Fruit fly (Drosophila melanogaster): Measurements from ENCODE around the gene CG8526.

The CG8526 gene

DNA sequence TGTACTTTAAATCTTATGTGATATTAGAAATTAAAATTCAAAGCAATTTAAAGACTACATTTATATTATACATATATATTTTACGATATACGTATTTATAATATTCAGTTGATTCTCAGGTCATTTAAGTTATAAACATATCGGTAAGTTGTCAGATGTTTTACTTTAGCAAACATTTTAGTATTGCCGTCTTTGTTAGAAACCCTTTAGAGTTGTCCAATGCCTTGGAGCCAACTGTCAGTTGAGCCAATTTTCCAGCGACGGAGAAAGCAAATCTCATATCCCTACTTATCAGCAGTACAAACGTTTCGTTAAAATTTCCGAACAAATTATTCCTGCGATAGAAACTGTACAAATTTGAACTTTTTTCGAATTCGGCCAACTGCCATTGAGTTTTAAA, 26.3 kb upstream of the CG8526 start, which contains the start of gene topi:
Gene topi (plus strand): TSS at position 301 of the 400 bp plus-strand sequence.
- TF ChIP-seq pan (optimal IDR thresholded peaks at IDR 0.05) (no peak), Dll (optimal IDR thresholded peaks at IDR 0.05) (no peak), EcR (GFP tag; optimal IDR thresholded peaks at IDR 0.05) (no peak), CG8478 (optimal IDR thresholded peaks at IDR 0.05) (no peak), usp (GFP tag; optimal IDR thresholded peaks at IDR 0.05) (no peak), psq (optimal IDR thresholded peaks at IDR 0.05) (no peak)

DNA sequence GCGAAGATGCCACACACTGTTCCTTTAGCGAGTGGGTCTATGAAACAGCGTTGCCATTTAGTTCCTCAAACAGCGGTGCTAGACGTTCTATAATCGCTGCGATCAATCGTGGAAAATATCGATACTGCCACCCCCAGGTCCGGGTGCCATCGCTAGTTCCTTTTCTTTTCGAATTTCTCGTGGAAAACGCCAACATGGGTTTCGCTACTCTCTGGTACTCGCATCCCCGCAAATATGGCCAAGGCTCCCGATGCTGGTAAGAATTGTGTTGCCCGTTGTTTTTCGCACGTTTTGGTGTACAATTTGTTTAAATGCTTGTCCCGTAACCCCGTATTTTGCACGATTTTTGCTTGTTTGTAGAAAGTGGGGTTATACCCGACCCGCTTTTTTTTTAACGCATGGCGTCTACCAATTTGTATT, 23.1 kb upstream of the CG8526 start, which contains the start of gene RpS29:
Gene RpS29 (plus strand): TSS at position 102 of the 420 bp plus-strand sequence.
- TF ChIP-seq CG8478 (optimal IDR thresholded peaks at IDR 0.05), result no peak
- no peak for TF ChIP-seq EcR (GFP tag; optimal IDR thresholded peaks at IDR 0.05)
- TF ChIP-seq pan (optimal IDR thresholded peaks at IDR 0.05), result no peak
- TF ChIP-seq psq (optimal IDR thresholded peaks at IDR 0.05), result no peak
- no peak for TF ChIP-seq Dll (optimal IDR thresholded peaks at IDR 0.05)
- no peak for TF ChIP-seq usp (GFP tag; optimal IDR thresholded peaks at IDR 0.05)

DNA sequence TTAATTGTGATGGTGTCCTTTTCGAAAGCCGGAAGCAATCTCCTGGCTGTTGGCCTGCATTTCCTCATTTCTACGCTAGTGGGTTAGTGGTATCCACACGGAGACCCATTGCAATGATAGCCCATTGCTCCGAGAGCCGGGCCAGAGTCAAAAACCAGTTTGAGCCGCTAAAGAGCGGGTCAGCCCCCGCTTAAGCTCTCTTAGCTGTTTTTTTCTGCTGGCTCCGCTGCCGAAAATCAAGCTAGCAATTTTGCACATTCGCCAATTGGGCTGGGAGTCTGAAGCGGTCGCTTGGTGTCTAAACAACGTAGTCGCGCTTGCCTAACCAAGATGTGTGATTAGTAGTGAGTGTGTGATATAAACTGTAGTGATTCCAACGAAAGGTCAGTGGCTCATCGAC, 21.3 kb upstream of the CG8526 start, which contains the start of gene CG12947:
Gene CG12947 (plus strand): TSS at position 301 of the 400 bp plus-strand sequence.
- no peak for TF ChIP-seq EcR (GFP tag; optimal IDR thresholded peaks at IDR 0.05)
- TF ChIP-seq psq (optimal IDR thresholded peaks at IDR 0.05), result no peak
- no peak for TF ChIP-seq Dll (optimal IDR thresholded peaks at IDR 0.05)
- no peak for TF ChIP-seq usp (GFP tag; optimal IDR thresholded peaks at IDR 0.05)
- no peak for TF ChIP-seq pan (optimal IDR thresholded peaks at IDR 0.05)
- no peak for TF ChIP-seq CG8478 (optimal IDR thresholded peaks at IDR 0.05)

DNA sequence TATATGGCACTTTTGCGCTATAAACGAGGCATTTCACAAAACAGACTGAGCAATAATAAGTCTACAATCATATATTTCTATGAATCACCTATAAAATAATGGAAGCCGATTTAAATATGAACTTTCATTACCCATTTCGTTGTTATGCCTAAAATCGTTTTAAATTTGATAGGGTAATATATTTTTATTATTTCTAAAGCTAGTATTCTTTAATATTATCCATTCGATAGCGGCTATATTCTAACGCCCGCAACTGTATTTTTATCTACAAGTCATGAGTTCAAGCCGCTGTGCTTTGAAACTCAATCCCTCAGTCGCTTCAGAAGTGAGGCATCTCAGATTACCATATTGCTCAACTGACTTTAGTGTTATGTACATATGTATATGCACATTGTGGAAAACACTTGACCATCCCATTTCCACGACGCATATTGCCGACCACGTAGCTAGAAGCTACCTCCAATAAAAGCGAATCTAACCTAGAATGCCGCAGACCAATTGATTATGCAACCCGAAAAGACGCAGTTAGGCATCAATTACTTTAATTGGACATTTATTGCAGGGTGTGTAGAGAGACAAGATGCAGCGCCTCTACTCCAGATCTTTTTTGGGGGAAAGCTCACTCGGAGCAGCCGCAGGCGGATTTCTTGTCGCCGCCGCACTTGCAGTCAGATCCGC, 17.7 kb upstream of the CG8526 start:
- TF ChIP-seq usp (GFP tag; optimal IDR thresholded peaks at IDR 0.05) (no peak), CG8478 (optimal IDR thresholded peaks at IDR 0.05) (no peak), pan (optimal IDR thresholded peaks at IDR 0.05) (no peak), psq (optimal IDR thresholded peaks at IDR 0.05) (no peak), Dll (optimal IDR thresholded peaks at IDR 0.05) (no peak), EcR (GFP tag; optimal IDR thresholded peaks at IDR 0.05) (no peak)

DNA sequence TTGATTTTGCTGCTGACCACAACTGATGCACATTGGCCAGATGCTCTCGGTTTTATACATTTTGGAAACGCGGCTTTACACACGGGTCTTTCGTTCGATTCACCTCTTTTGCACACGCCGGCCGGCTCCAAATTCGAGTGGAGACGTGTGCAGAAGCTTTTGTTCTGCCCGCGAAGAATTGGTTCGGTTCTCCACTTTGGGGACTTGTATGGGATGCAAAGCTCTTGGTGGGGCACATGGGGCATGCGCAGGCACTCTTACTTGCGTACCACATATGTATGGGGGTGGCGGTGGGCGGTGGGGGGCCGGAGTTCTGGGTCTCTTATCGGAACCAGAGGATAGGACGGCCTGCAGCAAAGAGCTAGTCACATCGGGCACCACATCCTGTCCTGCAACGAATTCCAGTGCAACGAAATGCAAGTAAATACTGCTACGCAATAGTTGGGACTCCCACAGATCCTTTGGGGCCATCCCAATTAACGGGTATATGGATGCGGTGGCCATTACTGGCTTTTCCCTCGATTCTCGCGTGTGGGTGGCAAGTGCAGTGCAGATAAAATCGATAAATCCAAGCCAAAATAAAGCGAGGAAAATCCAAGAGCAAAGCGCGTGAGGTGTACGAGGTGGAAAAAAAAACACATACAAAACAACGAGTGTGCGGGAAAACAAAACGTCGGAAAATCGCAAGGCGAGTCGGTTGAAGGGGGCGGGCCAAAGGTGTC, 16.6 kb upstream of the CG8526 start, which contains the start of the genes MtnA and CG8500:
Gene MtnA (minus strand): TSS at position 30 of the 722 bp plus-strand sequence.
Gene CG8500 (plus strand): TSS at position 313 of the 722 bp plus-strand sequence.
- TF ChIP-seq EcR (GFP tag; optimal IDR thresholded peaks at IDR 0.05) (no peak), CG8478 (optimal IDR thresholded peaks at IDR 0.05) (peak; percentile 11), Dll (optimal IDR thresholded peaks at IDR 0.05) (no peak), usp (GFP tag; optimal IDR thresholded peaks at IDR 0.05) (no peak), pan (optimal IDR thresholded peaks at IDR 0.05) (no peak), psq (optimal IDR thresholded peaks at IDR 0.05) (no peak)

DNA sequence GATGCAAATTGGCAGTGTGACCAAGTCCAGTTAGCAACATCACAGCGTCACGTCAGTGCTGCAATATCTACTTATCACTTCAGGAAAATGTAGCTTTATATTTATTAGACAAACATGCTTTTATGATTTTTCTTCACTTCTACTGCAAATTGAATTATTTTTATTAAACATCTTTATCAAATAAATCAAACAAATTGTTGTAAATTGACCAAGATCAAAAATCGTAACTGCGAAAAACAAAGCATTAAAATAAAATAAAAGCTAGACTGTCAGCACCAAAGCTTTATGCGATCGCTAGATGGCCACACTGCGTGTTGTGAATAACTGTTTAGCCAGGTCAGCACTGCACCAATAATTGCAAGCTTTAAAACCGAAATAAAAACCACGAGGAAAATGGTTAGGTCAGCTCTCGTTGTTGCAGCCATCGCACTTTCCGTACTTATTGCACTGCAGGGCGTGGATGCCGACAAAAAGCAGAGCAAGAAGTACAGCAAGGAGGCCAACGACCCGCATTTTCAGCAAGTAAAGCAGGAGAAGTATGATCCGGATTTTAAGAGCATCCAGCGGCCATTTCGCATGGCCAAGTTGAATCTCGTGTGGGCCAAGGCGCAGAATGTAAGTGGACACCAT, 9.8 kb upstream of the CG8526 start, which contains the start of the genes CG12945 and CG8507:
Gene CG12945 (minus strand): TSS at position 45 of the 630 bp plus-strand sequence.
Gene CG8507 (plus strand): TSS at position 307 of the 630 bp plus-strand sequence.
- TF ChIP-seq EcR (GFP tag; optimal IDR thresholded peaks at IDR 0.05) (no peak), usp (GFP tag; optimal IDR thresholded peaks at IDR 0.05) (no peak), Dll (optimal IDR thresholded peaks at IDR 0.05) (no peak), pan (optimal IDR thresholded peaks at IDR 0.05) (no peak), psq (optimal IDR thresholded peaks at IDR 0.05) (no peak), CG8478 (optimal IDR thresholded peaks at IDR 0.05) (no peak)

DNA sequence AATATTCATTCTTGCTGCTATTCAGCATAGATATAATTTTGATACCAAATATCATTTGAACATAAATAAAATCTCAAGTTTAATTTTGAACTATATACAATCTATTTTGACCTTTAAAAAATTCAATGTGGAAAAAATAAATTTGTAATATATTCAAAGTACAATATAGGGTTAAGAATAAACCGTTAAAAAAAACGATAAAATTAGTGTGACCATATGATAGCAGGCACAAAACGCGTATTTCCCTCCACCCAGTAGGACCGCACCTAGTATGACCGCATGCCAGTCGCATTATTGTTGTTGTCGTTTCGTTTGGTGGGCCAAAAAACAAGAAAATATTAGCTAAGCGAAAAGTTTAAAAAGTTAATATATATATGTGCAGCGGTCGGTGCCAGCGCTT, 8.1 kb upstream of the CG8526 start, which contains the start of gene CG8516:
Gene CG8516 (plus strand): TSS at position 278 of the 400 bp plus-strand sequence.
- TF ChIP-seq usp (GFP tag; optimal IDR thresholded peaks at IDR 0.05) (no peak), pan (optimal IDR thresholded peaks at IDR 0.05) (no peak), Dll (optimal IDR thresholded peaks at IDR 0.05) (no peak), EcR (GFP tag; optimal IDR thresholded peaks at IDR 0.05) (no peak), CG8478 (optimal IDR thresholded peaks at IDR 0.05) (no peak), psq (optimal IDR thresholded peaks at IDR 0.05) (no peak)

DNA sequence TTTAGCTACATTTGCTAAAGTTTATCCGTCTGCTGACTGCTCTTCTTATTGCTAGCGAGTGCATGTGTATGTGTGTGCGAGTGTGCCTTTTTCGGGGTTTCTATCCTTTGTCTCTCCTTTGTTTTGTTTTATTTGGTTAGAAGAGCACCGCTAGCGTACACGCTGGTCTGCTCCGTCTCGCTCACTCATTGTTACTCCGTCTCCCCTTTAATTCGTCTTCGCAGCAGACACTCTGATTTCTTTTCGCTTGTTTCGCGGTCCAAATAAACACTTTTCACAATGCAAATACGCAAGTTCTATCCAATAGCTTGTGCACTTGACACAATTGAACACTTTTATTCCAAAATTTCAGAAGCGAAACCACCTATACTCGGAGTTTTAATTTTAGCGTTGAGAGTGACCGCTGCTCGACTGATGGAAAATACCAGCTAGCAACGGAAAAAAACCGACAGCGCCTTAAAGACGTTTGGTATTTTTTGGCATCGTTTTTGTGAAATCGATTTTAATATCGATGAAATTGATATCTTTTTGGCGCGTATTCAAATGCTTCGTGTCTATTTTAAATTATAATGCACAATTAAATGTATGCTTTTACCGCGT, 8.0 kb downstream of the CG8526 start, which contains the start of gene FBXO11:
Gene FBXO11 (minus strand): TSS at position 423 of the 600 bp plus-strand sequence.
- peak; percentile 85 for TF ChIP-seq CG8478 (optimal IDR thresholded peaks at IDR 0.05)
- no peak for TF ChIP-seq usp (GFP tag; optimal IDR thresholded peaks at IDR 0.05)
- peak; percentile 65 for TF ChIP-seq psq (optimal IDR thresholded peaks at IDR 0.05)
- TF ChIP-seq pan (optimal IDR thresholded peaks at IDR 0.05), result no peak
- TF ChIP-seq Dll (optimal IDR thresholded peaks at IDR 0.05), result no peak
- TF ChIP-seq EcR (GFP tag; optimal IDR thresholded peaks at IDR 0.05), result no peak

DNA sequence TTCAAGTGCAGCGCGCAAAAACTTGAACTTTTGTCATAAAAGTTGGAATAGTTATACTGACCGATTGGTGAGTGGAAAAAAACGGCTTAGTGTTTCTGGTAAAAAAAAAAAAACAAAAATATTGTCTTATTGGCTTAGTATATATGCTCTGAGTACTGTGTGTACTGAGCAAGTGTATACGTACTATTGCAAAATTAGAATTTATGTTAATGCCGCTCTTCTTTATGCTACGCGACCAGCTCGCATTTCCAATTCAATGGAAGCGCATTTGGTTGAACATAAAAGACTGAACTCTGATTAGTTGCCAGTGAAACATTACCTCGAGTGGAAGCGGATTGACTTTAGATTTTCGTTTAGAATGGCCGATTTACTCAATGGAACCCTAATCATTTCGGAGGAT, 11.4 kb downstream of the CG8526 start, which contains the start of gene CG8534:
Gene CG8534 (plus strand): TSS at position 301 of the 400 bp plus-strand sequence.
- no peak for TF ChIP-seq usp (GFP tag; optimal IDR thresholded peaks at IDR 0.05)
- TF ChIP-seq psq (optimal IDR thresholded peaks at IDR 0.05), result no peak
- no peak for TF ChIP-seq CG8478 (optimal IDR thresholded peaks at IDR 0.05)
- no peak for TF ChIP-seq EcR (GFP tag; optimal IDR thresholded peaks at IDR 0.05)
- no peak for TF ChIP-seq Dll (optimal IDR thresholded peaks at IDR 0.05)
- TF ChIP-seq pan (optimal IDR thresholded peaks at IDR 0.05), result no peak

DNA sequence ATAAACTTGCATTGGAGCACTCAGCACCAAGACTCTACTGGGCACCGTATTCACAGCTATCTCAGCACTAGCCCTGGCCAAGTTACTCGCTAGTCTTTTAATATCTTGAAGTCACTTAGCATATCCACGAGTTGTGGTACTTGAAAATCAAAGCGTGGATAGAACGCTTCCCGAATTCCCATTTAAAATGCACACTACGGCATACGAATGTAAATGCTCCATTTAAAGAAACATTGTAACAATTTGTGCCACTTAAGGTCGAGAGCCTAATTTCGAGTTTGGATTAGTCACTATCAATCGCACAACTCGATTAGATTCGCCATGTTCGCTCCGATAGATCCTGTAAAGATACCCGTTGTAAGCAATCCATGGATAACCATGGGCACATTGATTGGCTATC, 12.8 kb downstream of the CG8526 start, which contains the start of gene eloF:
Gene eloF (plus strand): TSS at position 301 of the 400 bp plus-strand sequence.
- TF ChIP-seq Dll (optimal IDR thresholded peaks at IDR 0.05), result no peak
- TF ChIP-seq EcR (GFP tag; optimal IDR thresholded peaks at IDR 0.05), result no peak
- TF ChIP-seq usp (GFP tag; optimal IDR thresholded peaks at IDR 0.05), result no peak
- TF ChIP-seq psq (optimal IDR thresholded peaks at IDR 0.05), result no peak
- TF ChIP-seq pan (optimal IDR thresholded peaks at IDR 0.05), result no peak
- TF ChIP-seq CG8478 (optimal IDR thresholded peaks at IDR 0.05), result no peak

Data from whole organism.